Fruit fly (Drosophila melanogaster) whole organism, embryonic: ENCODE measurements around the gene Polr1D.

Source experiments
- Awh ChIP-seq: fragments of 200-800 bp; sonication (Bioruptor generic); IDR thresholded peaks from 2 replicates; pipeline ENCODE4, ENCODE4 v1.3.6; 2022; ENCODE audit warnings: missing biosample characterization, missing genetic modification characterization
- B-H2 ChIP-seq: fragments of 200-800 bp; sonication (Bioruptor generic); optimal IDR thresholded peaks from 2 replicates; lab custom pipeline; 2018; ENCODE audit warnings: missing biosample characterization, mild to moderate bottlenecking, missing genetic modification characterization
- C15 ChIP-seq: fragments of 200-800 bp; sonication (Bioruptor generic); IDR thresholded peaks from 3 replicates; pipeline ENCODE4 v1.3.6; 2022; ENCODE audit warnings: missing biosample characterization, missing genetic modification characterization
- CG10565 ChIP-seq: fragments of 200-800 bp; sonication (Bioruptor generic); optimal IDR thresholded peaks from 3 replicates; lab custom pipeline; 2016; ENCODE audit warnings: missing biosample characterization, mild to moderate bottlenecking, missing genetic modification characterization
- CG11504 ChIP-seq: fragments of 200-800 bp; sonication (Bioruptor generic); optimal IDR thresholded peaks from 3 replicates; lab custom pipeline; 2019; ENCODE audit warnings: missing biosample characterization, mild to moderate bottlenecking, missing genetic modification characterization, moderate library complexity
- CG15011 ChIP-seq: fragments of 200-800 bp; sonication (Bioruptor generic); optimal IDR thresholded peaks from 3 replicates; lab custom pipeline; 2018; ENCODE audit warnings: missing biosample characterization, mild to moderate bottlenecking, missing genetic modification characterization
- CG15073 ChIP-seq: fragments of 200-800 bp; sonication (Bioruptor generic); optimal IDR thresholded peaks from 2 replicates; lab custom pipeline; 2016; ENCODE audit warnings: missing biosample characterization, missing genetic modification characterization
- CG17385 ChIP-seq: fragments of 200-800 bp; sonication (Bioruptor generic); optimal IDR thresholded peaks from 3 replicates; lab custom pipeline; 2018; ENCODE audit warnings: missing biosample characterization, mild to moderate bottlenecking, missing genetic modification characterization
- CG18011 ChIP-seq: fragments of 200-800 bp; sonication (Bioruptor generic); optimal IDR thresholded peaks from 2 replicates; lab custom pipeline; 2017; ENCODE audit warnings: missing biosample characterization, missing genetic modification characterization, mild to moderate bottlenecking, moderate library complexity, missing genotype
- CG18262 ChIP-seq: fragments of 200-800 bp; optimal IDR thresholded peaks from 3 replicates; lab custom pipeline; 2019; ENCODE audit warnings: missing biosample characterization, mild to moderate bottlenecking, missing genetic modification characterization, moderate library complexity
- CG30403 ChIP-seq: fragments of 200-800 bp; sonication (Bioruptor generic); optimal IDR thresholded peaks from 3 replicates; lab custom pipeline; 2016; ENCODE audit warnings: missing biosample characterization, missing genetic modification characterization
- CG31224 ChIP-seq: fragments of 200-800 bp; sonication (Bioruptor generic); IDR thresholded peaks from 2 replicates; pipeline ENCODE4 v1.3.6; 2022; ENCODE audit warnings: missing biosample characterization, missing genetic modification characterization
- CG3163 ChIP-seq: fragments of 200-800 bp; sonication (Bioruptor generic); optimal IDR thresholded peaks from 3 replicates; lab custom pipeline; 2016; ENCODE audit warnings: missing biosample characterization, missing genetic modification characterization
- CG7987 ChIP-seq: fragments of 200-800 bp; sonication (Bioruptor generic); optimal IDR thresholded peaks from 2 replicates; lab custom pipeline; 2018; ENCODE audit warnings: missing biosample characterization, mild to moderate bottlenecking, missing genetic modification characterization, moderate library complexity
- CG8388 ChIP-seq: fragments of 200-800 bp; sonication (Bioruptor generic); optimal IDR thresholded peaks from 2 replicates; lab custom pipeline; 2019; ENCODE audit warnings: missing biosample characterization, mild to moderate bottlenecking, missing genetic modification characterization, moderate library complexity
- CG9437 ChIP-seq: fragments of 200-800 bp; sonication (Bioruptor generic); optimal IDR thresholded peaks from 2 replicates; lab custom pipeline; 2018; ENCODE audit warnings: missing biosample characterization, mild to moderate bottlenecking, missing genetic modification characterization
- CG9817 ChIP-seq: fragments of 200-800 bp; sonication (Bioruptor generic); optimal IDR thresholded peaks from 2 replicates; lab custom pipeline; 2018; ENCODE audit warnings: missing biosample characterization, mild to moderate bottlenecking, missing genetic modification characterization, moderate library complexity
- CrebB ChIP-seq: fragments of 200-800 bp; sonication (Bioruptor generic); optimal IDR thresholded peaks from 3 replicates; lab custom pipeline; 2018; ENCODE audit warnings: missing biosample characterization, mild to moderate bottlenecking, missing genetic modification characterization
- ERR ChIP-seq: fragments of 200-800 bp; sonication (Bioruptor generic); optimal IDR thresholded peaks from 2 replicates; lab custom pipeline; 2016; ENCODE audit warnings: missing biosample characterization, missing genetic modification characterization
- GATAe ChIP-seq: fragments of 200-800 bp; sonication (Bioruptor generic); conservative IDR thresholded peaks from 2 replicates; pipeline ENCODE4 v1.3.6; 2022; ENCODE audit warnings: missing biosample characterization, missing genetic modification characterization
- HLH54F ChIP-seq: fragments of 200-800 bp; sonication (Bioruptor generic); optimal IDR thresholded peaks from 3 replicates; lab custom pipeline; 2016; ENCODE audit warnings: missing biosample characterization, missing genetic modification characterization
- Hey ChIP-seq: fragments of 200-800 bp; sonication (Bioruptor generic); optimal IDR thresholded peaks from 3 replicates; lab custom pipeline; 2018; ENCODE audit warnings: missing biosample characterization, mild to moderate bottlenecking, missing genetic modification characterization
- Hr39 ChIP-seq: fragments of >200 bp; optimal IDR thresholded peaks from 2 replicates; lab custom pipeline; 2017
- Lhr ChIP-seq: fragments of 200-800 bp; sonication (Bioruptor generic); optimal IDR thresholded peaks from 3 replicates; lab custom pipeline; 2017; ENCODE audit warnings: mild to moderate bottlenecking, missing biosample characterization, missing genetic modification reagents, missing genetic modification characterization
- MBD-R2 ChIP-seq: fragments of 200-800 bp; sonication (Bioruptor generic); IDR thresholded peaks from 2 replicates; pipeline ENCODE4 v1.3.6; 2022; ENCODE audit warnings: missing biosample characterization, missing genetic modification characterization
- NC2α ChIP-seq: fragments of 200-800 bp; sonication (Bioruptor generic); optimal IDR thresholded peaks from 2 replicates; lab custom pipeline; 2016; ENCODE audit warnings: missing biosample characterization, missing genetic modification characterization
- NfI ChIP-seq: fragments of 200-800 bp; sonication (Bioruptor generic); optimal IDR thresholded peaks from 3 replicates; lab custom pipeline; 2018; ENCODE audit warnings: missing biosample characterization, mild to moderate bottlenecking, missing genetic modification characterization, moderate library complexity
- Scr ChIP-seq: fragments of 200-800 bp; sonication (Bioruptor generic); IDR thresholded peaks from 2 replicates; pipeline ENCODE4 v1.3.6; 2022; ENCODE audit warnings: missing biosample characterization, missing genetic modification characterization; ENCODE audit not compliant: partially characterized antibody
- Sox100B ChIP-seq: fragments of 200-800 bp; sonication (Bioruptor generic); optimal IDR thresholded peaks from 3 replicates; lab custom pipeline; 2018; ENCODE audit warnings: missing biosample characterization, mild to moderate bottlenecking, missing genetic modification characterization
- bigmax ChIP-seq: fragments of 200-800 bp; sonication (Bioruptor generic); optimal IDR thresholded peaks from 2 replicates; lab custom pipeline; 2018; ENCODE audit warnings: missing biosample characterization, mild to moderate bottlenecking, missing genetic modification characterization
- croc ChIP-seq: fragments of 200-800 bp; sonication (Bioruptor generic); conservative IDR thresholded peaks from 3 replicates; pipeline ENCODE4 v1.3.6; 2022; ENCODE audit warnings: missing biosample characterization, missing genetic modification characterization
- crol ChIP-seq: fragments of 200-800 bp; sonication (Bioruptor generic); IDR thresholded peaks from 2 replicates; pipeline ENCODE4 v1.3.6; 2022; ENCODE audit warnings: missing biosample characterization, missing genetic modification characterization
- cwo ChIP-seq: fragments of 200-800 bp; sonication (Bioruptor generic); optimal IDR thresholded peaks from 3 replicates; lab custom pipeline; 2017; ENCODE audit warnings: missing biosample characterization, missing genetic modification characterization, mild to moderate bottlenecking, moderate library complexity, missing genetic modification reagents
- dpn ChIP-seq, 2 experiments: fragments of 200-800 bp; sonication (Bioruptor generic); optimal IDR thresholded peaks; 3 replicates each; lab custom pipeline; 2016; ENCODE audit warnings: missing biosample characterization in 2 of 2, missing genetic modification characterization in 2 of 2
- fd96Cb ChIP-seq: fragments of 200-800 bp; sonication (Bioruptor generic); optimal IDR thresholded peaks from 2 replicates; lab custom pipeline; 2018; ENCODE audit warnings: missing biosample characterization, mild to moderate bottlenecking, missing genetic modification characterization, moderate library complexity
- gce ChIP-seq: fragments of 200-800 bp; sonication (Bioruptor generic); IDR thresholded peaks from 3 replicates; pipeline ENCODE4 v1.3.6; 2022; ENCODE audit warnings: missing biosample characterization, missing genetic modification characterization
- grau ChIP-seq: fragments of 200-800 bp; optimal IDR thresholded peaks from 3 replicates; lab custom pipeline; 2019; ENCODE audit warnings: missing biosample characterization, mild to moderate bottlenecking, missing genetic modification characterization, moderate library complexity
- inv ChIP-seq: fragments of 200-800 bp; sonication (Bioruptor generic); IDR thresholded peaks from 2 replicates; pipeline ENCODE4 v1.3.6; 2022; ENCODE audit warnings: missing biosample characterization, missing genetic modification characterization; ENCODE audit not compliant: partially characterized antibody
- kay ChIP-seq: fragments of 200-800 bp; sonication (Bioruptor generic); optimal IDR thresholded peaks from 2 replicates; lab custom pipeline; 2016; ENCODE audit warnings: missing biosample characterization, missing genetic modification characterization
- lola ChIP-seq, 3 experiments: fragments of >200 bp in 2 of 3; fragments of 200-800 bp in 1 of 3; sonication (Bioruptor generic) in 1 of 3; optimal IDR thresholded peaks; 2 replicates each; lab custom pipeline; 2017 to 2019; ENCODE audit warnings: missing biosample characterization in 3 of 3, missing genetic modification characterization in 3 of 3, mild to moderate bottlenecking in 1 of 3, moderate library complexity in 1 of 3
- p53 ChIP-seq: fragments of 200-800 bp; sonication (Bioruptor generic); optimal IDR thresholded peaks from 2 replicates; lab custom pipeline; 2016; ENCODE audit warnings: missing biosample characterization, missing genetic modification characterization
- pho ChIP-seq: fragments of 200-800 bp; sonication (Bioruptor generic); optimal IDR thresholded peaks from 2 replicates; lab custom pipeline; 2016; ENCODE audit warnings: missing biosample characterization, missing genetic modification characterization
- rib ChIP-seq: fragments of 200-800 bp; sonication (Bioruptor generic); IDR thresholded peaks from 2 replicates; pipeline ENCODE4 v1.3.6; 2022; ENCODE audit warnings: missing biosample characterization, missing genetic modification characterization
- salm ChIP-seq: fragments of 200-800 bp; sonication (Bioruptor generic); optimal IDR thresholded peaks from 2 replicates; lab custom pipeline; 2018; ENCODE audit warnings: missing biosample characterization, mild to moderate bottlenecking, missing genetic modification characterization
- sc ChIP-seq, 3 experiments: fragments of >200 bp in 2 of 3; fragments of 200-800 bp in 1 of 3; sonication (Bioruptor generic) in 1 of 3; optimal IDR thresholded peaks; 2 replicates in 2 of 3; 3 replicates in 1 of 3; lab custom pipeline; 2017; ENCODE audit warnings: mild to moderate bottlenecking in 1 of 3, missing biosample characterization in 1 of 3, missing genetic modification characterization in 1 of 3, missing genetic modification reagents in 1 of 3
- shn ChIP-seq: fragments of 200-800 bp; sonication (Bioruptor generic); optimal IDR thresholded peaks from 3 replicates; lab custom pipeline; 2016; ENCODE audit warnings: missing biosample characterization, missing genetic modification characterization
- zf30C ChIP-seq: fragments of 200-800 bp; sonication (Bioruptor generic); optimal IDR thresholded peaks from 3 replicates; lab custom pipeline; 2018; ENCODE audit warnings: missing biosample characterization, mild to moderate bottlenecking, missing genetic modification characterization

Gene Polr1D

DNA sequence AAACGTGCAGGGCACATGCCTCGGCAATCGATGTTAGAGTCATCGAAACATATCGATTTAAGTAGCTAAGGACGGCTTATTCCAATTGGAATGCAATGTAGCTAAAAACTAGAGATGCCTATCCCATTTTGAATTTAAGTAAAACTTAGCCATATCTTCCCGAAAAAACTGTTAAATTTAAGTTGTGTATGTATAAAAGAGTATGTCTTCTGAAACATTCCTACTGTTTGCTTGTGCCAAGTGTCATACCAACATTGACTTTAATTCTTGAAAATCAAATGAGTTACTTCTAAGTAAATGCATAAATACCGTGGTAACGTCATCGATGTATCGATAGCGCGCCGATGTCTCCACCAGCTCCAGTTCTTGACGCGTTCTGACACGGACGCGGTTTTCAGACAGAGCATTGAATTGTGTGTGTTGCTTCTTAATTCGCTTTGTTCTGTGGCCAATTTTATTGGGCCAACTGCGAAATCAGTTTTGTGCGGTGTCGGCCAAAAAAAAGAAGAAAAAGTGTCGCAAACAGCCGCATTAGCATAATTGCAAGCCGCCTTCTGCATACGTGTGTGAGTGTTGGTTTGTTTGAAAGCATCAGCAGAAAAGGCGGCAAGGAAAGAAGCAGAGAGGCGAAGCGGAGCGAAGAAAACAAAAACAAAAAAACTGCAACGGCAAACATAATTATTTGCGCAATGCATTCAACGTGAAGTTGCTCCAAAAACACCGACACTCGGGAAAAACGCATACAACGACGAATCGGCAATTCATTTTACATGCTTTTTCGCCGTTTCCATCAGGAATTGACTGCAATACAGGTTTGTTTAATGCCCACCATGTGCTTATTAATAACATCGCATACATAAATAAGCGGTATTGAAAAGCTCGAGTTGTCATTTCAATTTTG is 1.3 kb downstream of the Polr1D start, which contains the start of gene brat (continued):
- TF ChIP-seq CG31224 (GFP tag; lab: Robert Waterston, UW) (0 out of 2 replicates have a peak, but pooled peaks have one; percentile 4), CG7987 (no peak), CG15073 (GFP tag; lab: Kevin White, UChicago) (no peak), CG18262 (tag; lab: Kevin White, UChicago) (peak; percentile 56), dpn (GFP tag; optimal IDR thresholded peaks at IDR 0.05; lab: Kevin White, UChicago) (peak; percentile 35 to 74), CG17385 (GFP tag; lab: Kevin White, UChicago) (peak; percentile 84), crol (GFP tag; lab: Robert Waterston, UW) (no peak), gce (GFP tag; lab: Robert Waterston, UW) (no peak), Sox100B (peak; percentile 27), CG3163 (GFP tag; lab: Kevin White, UChicago) (no peak), Scr (GFP tag; lab: Robert Waterston, UW) (peak; percentile 96), grau (tag; lab: Kevin White, UChicago) (peak; percentile 61), Lhr (GFP tag; lab: Kevin White, UChicago) (peak; percentile 40), p53 (peak; percentile 59), inv (peak; percentile 86), bigmax (GFP tag; lab: Kevin White, UChicago) (no peak), HLH54F (GFP tag; lab: Kevin White, UChicago) (peak; percentile 73), salm (tag; lab: Kevin White, UChicago) (no peak), fd96Cb (peak; percentile 1), CrebB (tag; lab: Kevin White, UChicago) (no peak), Awh (no peak), Hr39 (lab: Kevin White, UChicago) (no peak), zf30C (GFP tag; lab: Kevin White, UChicago) (no peak), CG9817 (tag; lab: Kevin White, UChicago) (peak; percentile 64), C15 (GFP tag; lab: Robert Waterston, UW) (no peak), croc (GFP tag; lab: Robert Waterston, UW) (no peak), CG30403 (peak; percentile 70), MBD-R2 (GFP tag; lab: Robert Waterston, UW) (peak; percentile 41), CG18011 (GFP tag; lab: Kevin White, UChicago) (peak; percentile 43), cwo (GFP tag; lab: Kevin White, UChicago) (peak; percentile 69), NC2α (GFP tag; lab: Kevin White, UChicago) (no peak), ERR (GFP tag; lab: Kevin White, UChicago) (peak; percentile 26), Hey (tag; lab: Kevin White, UChicago) (no peak), CG8388 (GFP tag; lab: Kevin White, UChicago) (no peak), NfI (GFP tag; lab: Kevin White, UChicago) (peak; percentile 56), B-H2 (GFP tag; lab: Kevin White, UChicago) (peak; percentile 18), rib (GFP tag; lab: Robert Waterston, UW) (no peak), pho (GFP tag; lab: Kevin White, UChicago) (peak; percentile 59), GATAe (GFP tag; lab: Robert Waterston, UW) (no peak), sc (optimal IDR thresholded peaks at IDR 0.05; lab: Kevin White, UChicago) (no peak), sc (GFP tag; optimal IDR thresholded peaks at IDR 0.05; lab: Kevin White, UChicago) (no peak), shn (peak; percentile 62), kay (GFP tag; lab: Kevin White, UChicago) (no peak), lola (GFP tag; optimal IDR thresholded peaks at IDR 0.05; lab: Kevin White, UChicago) (peak in 1 of 3 experiments; percentile 48), CG9437 (GFP tag; lab: Kevin White, UChicago) (peak; percentile 53), CG10565 (GFP tag; lab: Kevin White, UChicago) (no peak), CG15011 (no peak), CG11504 (peak; percentile 62)
